Worm (Caenorhabditis elegans) whole organism, L4 larva: Measurements from ENCODE around the gene C31C9.6.

Source experiments
- F26F4.8 ChIP-seq: fragments of 200-800 bp; sonication (Bioruptor generic); conservative IDR thresholded peaks from 2 replicates; pipeline ENCODE4 v1.3.6; 2022; ENCODE audit warnings: missing genetic modification characterization, missing compliant biosample characterization
- F37D6.2 ChIP-seq: sonication (generic microtip); optimal IDR thresholded peaks from 2 replicates; lab custom pipeline; 2016; ENCODE audit warnings: mild to moderate bottlenecking, missing genetic modification characterization, missing compliant biosample characterization
- R02D3.7 ChIP-seq: fragments of 150-350 bp; sonication (generic microtip); optimal IDR thresholded peaks from 3 replicates; lab custom pipeline; 2014; ENCODE audit warnings: missing biosample characterization, missing genetic modification characterization
- T26A8.4 ChIP-seq: fragments of 200-800 bp; sonication (Bioruptor generic); IDR thresholded peaks from 2 replicates; pipeline ENCODE4 v1.3.6; 2022; ENCODE audit warnings: missing genetic modification characterization, missing compliant biosample characterization
- Y105C5A.15 ChIP-seq: fragments of 200-800 bp; sonication (Bioruptor generic); IDR thresholded peaks from 2 replicates; pipeline ENCODE4 v1.3.6; 2022; ENCODE audit warnings: missing genetic modification characterization, missing compliant biosample characterization
- Y5F2A.4 ChIP-seq: fragments of 200-800 bp; sonication (Bioruptor generic); optimal IDR thresholded peaks from 2 replicates; lab custom pipeline; 2018; ENCODE audit warnings: mild to moderate bottlenecking, missing genetic modification characterization, missing compliant biosample characterization
- ZK546.5 ChIP-seq, 2 experiments: sonication (generic microtip); optimal IDR thresholded peaks; 2 replicates each; lab custom pipeline; 2017; ENCODE audit warnings: missing biosample characterization in 2 of 2, missing genetic modification characterization in 2 of 2
- aha-1 ChIP-seq: fragments of 150-350 bp; peaks from one replicate; lab custom pipeline; 2014; ENCODE audit warnings: missing biosample characterization, missing genetic modification characterization
- aly-2 ChIP-seq: sonication (generic microtip); optimal IDR thresholded peaks from 2 replicates; lab custom pipeline; 2018; ENCODE audit warnings: missing biosample characterization, missing genetic modification characterization
- arid-1 ChIP-seq: fragments of 200-800 bp; sonication (Bioruptor generic); conservative IDR thresholded peaks from 2 replicates; pipeline ENCODE4 v1.3.6; 2022; ENCODE audit warnings: missing genetic modification reagents, missing genetic modification characterization, missing compliant biosample characterization
- attf-4 ChIP-seq: sonication (generic microtip); optimal IDR thresholded peaks from 3 replicates; lab custom pipeline; 2017; ENCODE audit warnings: missing biosample characterization, missing genetic modification characterization
- ceh-82 ChIP-seq: sonication (generic microtip); optimal IDR thresholded peaks from 2 replicates; lab custom pipeline; 2017; ENCODE audit warnings: missing biosample characterization, missing genetic modification characterization
- cey-2 ChIP-seq: sonication (generic microtip); optimal IDR thresholded peaks from 3 replicates; lab custom pipeline; 2017; ENCODE audit warnings: missing genetic modification characterization, mild to moderate bottlenecking, missing compliant biosample characterization, antibody characterized with exemption, borderline replicate concordance; ENCODE audit not compliant: insufficient read depth
- daf-12 ChIP-seq: fragments of 150-350 bp; optimal IDR thresholded peaks from 2 replicates; lab custom pipeline; 2014; ENCODE audit warnings: missing biosample characterization, missing genetic modification reagents, missing genetic modification characterization
- daf-16 ChIP-seq, 3 experiments: sonication (generic microtip); optimal IDR thresholded peaks; 2 replicates each; lab custom pipeline; 2016 to 2017; ENCODE audit warnings: missing genetic modification characterization in 3 of 3, missing genetic modification reagents in 3 of 3, mild to moderate bottlenecking in 2 of 3, missing compliant biosample characterization in 2 of 3, missing biosample characterization in 1 of 3, moderate library complexity in 1 of 3
- dmd-8 ChIP-seq: fragments of 200-800 bp; sonication (Bioruptor generic); IDR thresholded peaks from 2 replicates; pipeline ENCODE4 v1.3.6; 2022; ENCODE audit warnings: missing genetic modification characterization, missing compliant biosample characterization
- dpl-1 ChIP-seq: fragments of 150-350 bp; optimal IDR thresholded peaks from 2 replicates; lab custom pipeline; 2014; ENCODE audit warnings: missing biosample characterization, missing genetic modification reagents, missing genetic modification characterization
- egl-27 ChIP-seq: sonication (generic microtip); optimal IDR thresholded peaks from 3 replicates; lab custom pipeline; 2017; ENCODE audit warnings: missing biosample characterization, missing genetic modification reagents, missing genetic modification characterization
- egl-43 ChIP-seq: fragments of 200-800 bp; sonication (Bioruptor generic); IDR thresholded peaks from 2 replicates; pipeline ENCODE4 v1.3.6; 2022; ENCODE audit warnings: missing genetic modification reagents, missing genetic modification characterization, missing compliant biosample characterization
- hlh-11 ChIP-seq: fragments of 200-800 bp; sonication (Bioruptor generic); optimal IDR thresholded peaks from 2 replicates; lab custom pipeline; 2018; ENCODE audit warnings: mild to moderate bottlenecking, missing genetic modification characterization, missing compliant biosample characterization
- hlh-30 ChIP-seq: sonication (generic microtip); optimal IDR thresholded peaks from 2 replicates; lab custom pipeline; 2017; ENCODE audit warnings: antibody characterized with exemption, mild to moderate bottlenecking, missing genetic modification characterization, missing compliant biosample characterization; ENCODE audit not compliant: insufficient read depth
- hmg-1.1 ChIP-seq: fragments of 200-800 bp; sonication (Bioruptor generic); IDR thresholded peaks from 2 replicates; pipeline ENCODE4 v1.3.6; 2022; ENCODE audit warnings: missing genetic modification reagents, missing genetic modification characterization, missing compliant biosample characterization
- lin-15B ChIP-seq: fragments of 150-350 bp; sonication (generic microtip); optimal IDR thresholded peaks from 3 replicates; lab custom pipeline; 2014; ENCODE audit warnings: missing biosample characterization, missing genetic modification characterization
- lin-29 ChIP-seq: fragments of 200-800 bp; sonication (Bioruptor generic); IDR thresholded peaks from 2 replicates; pipeline ENCODE4 v1.3.6; 2022; ENCODE audit warnings: missing genetic modification reagents, missing genetic modification characterization, missing compliant biosample characterization
- lin-38 ChIP-seq: fragments of 200-800 bp; sonication (Bioruptor generic); IDR thresholded peaks from 2 replicates; pipeline ENCODE4 v1.3.6; 2022; ENCODE audit warnings: missing genetic modification reagents, missing genetic modification characterization, missing compliant biosample characterization
- lir-3 ChIP-seq: sonication (generic microtip); optimal IDR thresholded peaks from 2 replicates; lab custom pipeline; 2016; ENCODE audit warnings: mild to moderate bottlenecking, missing genetic modification characterization, missing compliant biosample characterization
- mdt-29 ChIP-seq: fragments of 200-800 bp; sonication (Bioruptor generic); IDR thresholded peaks from 2 replicates; pipeline ENCODE4 v1.3.6; 2022; ENCODE audit warnings: missing genetic modification reagents, missing genetic modification characterization, missing compliant biosample characterization
- mxl-3 ChIP-seq: fragments of 200-800 bp; sonication (Bioruptor generic); optimal IDR thresholded peaks from 2 replicates; lab custom pipeline; 2018; ENCODE audit warnings: mild to moderate bottlenecking, missing genetic modification characterization, missing compliant biosample characterization
- nhr-10 ChIP-seq: fragments of 150-350 bp; optimal IDR thresholded peaks from 2 replicates; lab custom pipeline; 2014; ENCODE audit warnings: missing biosample characterization, missing genetic modification characterization
- nhr-102 ChIP-seq: sonication (generic microtip); optimal IDR thresholded peaks from 2 replicates; lab custom pipeline; 2016; ENCODE audit warnings: mild to moderate bottlenecking, missing genetic modification characterization, moderate library complexity, missing compliant biosample characterization
- nhr-237 ChIP-seq: sonication (generic microtip); optimal IDR thresholded peaks from 2 replicates; lab custom pipeline; 2017; ENCODE audit warnings: missing biosample characterization, missing genetic modification characterization
- nhr-28 ChIP-seq: fragments of 150-350 bp; optimal IDR thresholded peaks from 2 replicates; lab custom pipeline; 2014; ENCODE audit warnings: missing biosample characterization, missing genetic modification characterization
- nhr-42 ChIP-seq: fragments of 200-800 bp; sonication (Bioruptor generic); IDR thresholded peaks from 2 replicates; pipeline ENCODE4 v1.3.6; 2022; ENCODE audit warnings: missing genetic modification characterization, missing compliant biosample characterization
- nhr-48 ChIP-seq: sonication (generic microtip); optimal IDR thresholded peaks from 2 replicates; lab custom pipeline; 2016; ENCODE audit warnings: mild to moderate bottlenecking, missing genetic modification characterization, missing compliant biosample characterization
- nhr-77 ChIP-seq: fragments of 150-350 bp; optimal IDR thresholded peaks from 2 replicates; lab custom pipeline; 2014; ENCODE audit warnings: missing biosample characterization, missing genetic modification characterization
- saeg-2 ChIP-seq: fragments of 200-800 bp; sonication (Bioruptor generic); IDR thresholded peaks from 2 replicates; pipeline ENCODE4 v1.3.6; 2022; ENCODE audit warnings: missing genetic modification reagents, missing genetic modification characterization, missing compliant biosample characterization
- sdz-12 ChIP-seq: fragments of 200-800 bp; sonication (Bioruptor generic); optimal IDR thresholded peaks from 2 replicates; lab custom pipeline; 2018; ENCODE audit warnings: mild to moderate bottlenecking, missing genetic modification characterization, missing compliant biosample characterization
- skn-1 ChIP-seq: fragments of 150-350 bp; optimal IDR thresholded peaks from 2 replicates; lab custom pipeline; 2014; ENCODE audit warnings: missing biosample characterization, missing genetic modification characterization
- snpc-4 ChIP-seq: fragments of 150-350 bp; optimal IDR thresholded peaks from 2 replicates; lab custom pipeline; 2014; ENCODE audit warnings: missing biosample characterization, missing genetic modification characterization
- spr-1 ChIP-seq: sonication (generic microtip); optimal IDR thresholded peaks from 2 replicates; lab custom pipeline; 2016; ENCODE audit warnings: mild to moderate bottlenecking, missing genetic modification characterization, missing compliant biosample characterization
- tag-97 ChIP-seq: fragments of 200-800 bp; sonication (Bioruptor generic); IDR thresholded peaks from 2 replicates; pipeline ENCODE4 v1.3.6; 2022; ENCODE audit warnings: missing genetic modification characterization, missing compliant biosample characterization
- unc-62 ChIP-seq, 3 experiments: fragments of 150-350 bp in 1 of 3; sonication (generic microtip); optimal IDR thresholded peaks in 2 of 3; peaks in 1 of 3; 1 replicate in 1 of 3; 2 replicates in 2 of 3; lab custom pipeline; 2014 to 2017; ENCODE audit warnings: missing biosample characterization in 3 of 3, missing genetic modification characterization in 3 of 3, missing genetic modification reagents in 3 of 3, missing genotype in 1 of 3
- zag-1 ChIP-seq: fragments of 150-350 bp; optimal IDR thresholded peaks from 2 replicates; lab custom pipeline; 2014; ENCODE audit warnings: missing biosample characterization, missing genetic modification characterization
- zfp-2 ChIP-seq: sonication (generic microtip); optimal IDR thresholded peaks from 2 replicates; lab custom pipeline; 2016; ENCODE audit warnings: mild to moderate bottlenecking, missing genetic modification characterization, missing compliant biosample characterization
- zip-11 ChIP-seq: fragments of 200-800 bp; sonication (Bioruptor generic); IDR thresholded peaks from 2 replicates; pipeline ENCODE4 v1.3.6; 2022; ENCODE audit warnings: missing genetic modification characterization, missing compliant biosample characterization
- zip-2 ChIP-seq: fragments of 150-350 bp; optimal IDR thresholded peaks from 2 replicates; lab custom pipeline; 2014; ENCODE audit warnings: missing biosample characterization, missing genetic modification characterization
- ztf-7 ChIP-seq: fragments of 150-350 bp; optimal IDR thresholded peaks from 2 replicates; lab custom pipeline; 2014; ENCODE audit warnings: missing biosample characterization, missing genetic modification characterization

The C31C9.6 gene

DNA sequence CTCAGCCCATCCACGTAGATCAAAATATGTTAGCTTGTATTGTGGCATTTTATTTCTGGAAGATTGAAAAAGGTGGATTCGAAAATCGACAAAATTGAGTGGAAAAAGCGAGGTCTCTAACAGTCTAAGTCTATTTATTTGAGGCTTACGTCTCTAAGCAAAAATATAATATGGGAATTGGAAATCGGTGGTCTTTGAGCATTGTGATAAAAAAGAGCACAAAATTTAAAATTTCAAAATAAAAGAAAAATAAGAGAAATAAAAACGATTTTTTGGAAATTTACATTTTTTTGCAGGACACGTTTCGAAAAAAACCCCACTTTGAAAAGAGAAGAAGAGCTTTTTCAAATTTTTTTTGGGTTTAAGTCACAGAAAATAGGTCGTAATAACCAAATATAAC is 48.8 kb downstream of the C31C9.6 start, which contains the start of gene gst-15:
Gene gst-15, minus strand, starts transcription at position 101 of the 400 bp plus-strand sequence.
- no peak for TF ChIP-seq nhr-102
- TF ChIP-seq hlh-11 (tag; lab: Kevin White, UChicago), result no peak
- TF ChIP-seq ZK546.5 (tag; optimal IDR thresholded peaks at IDR 0.05; lab: Kevin White, UChicago), result no peak
- TF ChIP-seq cey-2 (tag; lab: Kevin White, UChicago), result no peak
- no peak for TF ChIP-seq F37D6.2 (tag; lab: Kevin White, UChicago)
- TF ChIP-seq Y105C5A.15 (GFP tag; lab: Robert Waterston, UW), result no peak
- TF ChIP-seq sdz-12 (GFP tag; lab: Kevin White, UChicago), result no peak
- TF ChIP-seq lin-38, result no peak
- no peak for TF ChIP-seq snpc-4 (tag; lab: Kevin White, UChicago)
- TF ChIP-seq T26A8.4 (GFP tag; lab: Robert Waterston, UW), result no peak
- no peak for TF ChIP-seq daf-12 (tag; lab: Kevin White, UChicago)
- TF ChIP-seq attf-4 (tag; lab: Kevin White, UChicago), result no peak
- TF ChIP-seq nhr-237, result no peak
- TF ChIP-seq arid-1 (GFP tag; lab: Robert Waterston, UW), result no peak
- no peak for TF ChIP-seq egl-43 (GFP tag; lab: Robert Waterston, UW)
- no peak for TF ChIP-seq skn-1
- TF ChIP-seq ceh-82 (tag; lab: Kevin White, UChicago), result no peak

DNA sequence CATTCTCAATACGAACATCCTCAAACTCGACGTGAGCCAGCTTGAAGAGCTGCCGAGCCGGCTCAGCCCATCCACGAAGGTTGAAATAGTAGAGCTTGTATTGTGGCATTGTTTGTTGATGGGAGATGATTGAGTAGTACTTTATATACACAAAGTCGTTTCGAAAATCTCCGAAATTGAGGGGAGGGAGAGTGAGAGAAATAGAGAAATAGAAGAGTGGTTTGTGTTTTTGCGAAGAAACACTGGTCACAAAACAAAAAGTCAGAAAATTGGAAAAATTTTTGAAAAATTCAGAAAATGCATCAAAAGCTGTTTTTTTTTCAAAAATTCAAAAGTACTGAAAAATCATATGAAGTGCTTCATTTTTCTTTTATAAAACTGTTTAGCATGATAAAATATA is 50.7 kb downstream of the C31C9.6 start, which contains the start of gene gst-24:
Gene gst-24, minus strand, starts transcription at position 181 of the 400 bp plus-strand sequence.
- TF ChIP-seq nhr-28 (tag; lab: Kevin White, UChicago), result no peak
- TF ChIP-seq daf-16 (GFP tag; optimal IDR thresholded peaks at IDR 0.05; lab: Kevin White, UChicago), result no peak
- TF ChIP-seq daf-16 (tag; optimal IDR thresholded peaks at IDR 0.05; lab: Kevin White, UChicago), result peak; percentile 13
- no peak for TF ChIP-seq saeg-2 (GFP tag; lab: Robert Waterston, UW)

DNA sequence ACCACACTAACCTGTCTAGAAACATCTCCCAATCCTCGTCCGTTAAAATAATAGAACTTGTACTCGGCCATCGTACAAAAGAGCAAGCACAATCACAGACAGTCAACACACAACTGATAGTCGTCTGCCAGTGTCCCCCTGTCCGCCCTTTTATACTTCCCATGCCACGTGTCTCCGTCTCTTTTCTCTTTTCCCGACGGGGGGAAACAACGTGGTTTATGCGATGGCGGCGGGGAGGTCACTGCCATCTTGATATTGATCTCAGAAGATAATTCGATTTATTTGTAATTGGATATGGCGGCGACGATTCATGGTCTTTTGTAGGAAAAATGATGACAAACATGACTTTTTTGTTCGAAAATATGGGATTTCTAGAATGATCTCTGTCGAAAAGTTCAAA is 52.2 kb downstream of the C31C9.6 start, which contains the start of gene gst-20:
Gene gst-20, minus strand, starts transcription at position 170 of the 400 bp plus-strand sequence.
- TF ChIP-seq spr-1 (tag; lab: Kevin White, UChicago) (no peak), dmd-8 (no peak), arid-1 (GFP tag; lab: Robert Waterston, UW) (no peak), aly-2 (no peak), nhr-28 (tag; lab: Kevin White, UChicago) (peak; percentile 72), zag-1 (tag; lab: Kevin White, UChicago) (no peak), lin-29 (GFP tag; lab: Robert Waterston, UW) (no peak), hmg-1.1 (no peak), tag-97 (no peak), Y5F2A.4 (no peak), nhr-48 (peak; percentile 53), ztf-7 (tag; lab: Kevin White, UChicago) (no peak), zip-11 (no peak), unc-62 (GFP tag; optimal IDR thresholded peaks at IDR 0.05 in 1 of 2; lab: Kevin White, UChicago) (no peak), unc-62 (tag; optimal IDR thresholded peaks at IDR 0.05; lab: Kevin White, UChicago) (no peak), F26F4.8 (GFP tag; lab: Robert Waterston, UW) (no peak), nhr-237 (no peak), ceh-82 (tag; lab: Kevin White, UChicago) (no peak), nhr-77 (tag; lab: Kevin White, UChicago) (peak; percentile 82), hlh-30 (tag; lab: Kevin White, UChicago) (peak; percentile 82), lir-3 (tag; lab: Kevin White, UChicago) (no peak), zfp-2 (tag; lab: Kevin White, UChicago) (no peak), nhr-102 (peak; percentile 50), R02D3.7 (tag; lab: Kevin White, UChicago) (no peak), nhr-10 (tag; lab: Kevin White, UChicago) (no peak), dpl-1 (GFP tag; lab: Kevin White, UChicago) (peak; percentile 32), mxl-3 (peak; percentile 100), Y105C5A.15 (GFP tag; lab: Robert Waterston, UW) (no peak), T26A8.4 (GFP tag; lab: Robert Waterston, UW) (no peak), nhr-42 (no peak), egl-27 (tag; lab: Kevin White, UChicago) (no peak), mdt-29 (GFP tag; lab: Robert Waterston, UW) (no peak), zip-2 (no peak), ZK546.5 (tag; optimal IDR thresholded peaks at IDR 0.05; lab: Kevin White, UChicago) (no peak), aha-1 (tag; lab: Kevin White, UChicago) (peak; percentile 28), lin-15B (tag; lab: Kevin White, UChicago) (no peak), attf-4 (tag; lab: Kevin White, UChicago) (no peak)
